Fruit fly (Drosophila melanogaster) whole organism, wandering third instar larva: ENCODE measurements around the gene Rift.

ENCODE experiments used
- Abd-B ChIP-seq: fragments of >200 bp; optimal IDR thresholded peaks from 2 replicates; lab custom pipeline; 2017; ENCODE audit warnings: missing biosample characterization, missing genetic modification characterization
- CG32264 ChIP-seq: fragments of 200-800 bp; sonication (Bioruptor generic); optimal IDR thresholded peaks from 2 replicates; lab custom pipeline; 2016; ENCODE audit warnings: missing biosample characterization, missing genetic modification characterization
- CG9705 ChIP-seq: fragments of 200-800 bp; sonication (Bioruptor generic); optimal IDR thresholded peaks from 2 replicates; lab custom pipeline; 2018; ENCODE audit warnings: missing biosample characterization, mild to moderate bottlenecking, missing genetic modification characterization
- CrebA ChIP-seq: fragments of 200-800 bp; sonication (Bioruptor generic); optimal IDR thresholded peaks from 2 replicates; lab custom pipeline; 2016; ENCODE audit warnings: missing biosample characterization, mild to moderate bottlenecking, missing genetic modification characterization, borderline replicate concordance
- Dfd ChIP-seq: fragments of >200 bp; optimal IDR thresholded peaks from 2 replicates; lab custom pipeline; 2017; ENCODE audit warnings: missing biosample characterization, missing genetic modification characterization
- Dif ChIP-seq: fragments of 200-275, 200-300 bp; sonication (Bioruptor generic); optimal IDR thresholded peaks from 2 replicates; lab custom pipeline; 2018; ENCODE audit warnings: missing biosample characterization, missing genetic modification characterization; ENCODE audit not compliant: partially characterized antibody
- GATAd ChIP-seq: sonication (Bioruptor generic); optimal IDR thresholded peaks from 2 replicates; lab custom pipeline; 2016; ENCODE audit warnings: missing biosample characterization, missing genetic modification characterization
- HLH106 ChIP-seq: fragments of 200-800 bp; optimal IDR thresholded peaks from 3 replicates; lab custom pipeline; 2019; ENCODE audit warnings: missing biosample characterization, mild to moderate bottlenecking, missing genetic modification characterization, moderate library complexity
- Hr78 ChIP-seq: fragments of >200 bp; optimal IDR thresholded peaks from 2 replicates; lab custom pipeline; 2017; ENCODE audit warnings: missing biosample characterization, missing genetic modification characterization
- Hr83 ChIP-seq: fragments of 200-300 bp; sonication (Bioruptor generic); optimal IDR thresholded peaks from 2 replicates; lab custom pipeline; 2016; ENCODE audit warnings: missing biosample characterization, mild to moderate bottlenecking, missing genetic modification characterization, moderate library complexity; ENCODE audit not compliant: poor library complexity, severe bottlenecking
- Jra ChIP-seq: sonication (Bioruptor generic); optimal IDR thresholded peaks from 2 replicates; lab custom pipeline; 2016; ENCODE audit warnings: missing biosample characterization, missing genetic modification characterization
- Mio ChIP-seq: sonication (Bioruptor generic); optimal IDR thresholded peaks from 2 replicates; lab custom pipeline; 2016; ENCODE audit warnings: missing biosample characterization, missing genetic modification characterization
- Myc ChIP-seq: fragments of >200 bp; optimal IDR thresholded peaks from 2 replicates; lab custom pipeline; 2017
- N ChIP-seq: fragments of >200 bp; optimal IDR thresholded peaks from 2 replicates; lab custom pipeline; 2018; ENCODE audit warnings: missing biosample characterization, missing external identifiers, missing genetic modification characterization
- OdsH ChIP-seq: fragments of 200-800 bp; sonication (Bioruptor generic); optimal IDR thresholded peaks from 2 replicates; lab custom pipeline; 2016; ENCODE audit warnings: missing biosample characterization, mild to moderate bottlenecking, missing genetic modification characterization
- Rel ChIP-seq, 2 experiments: fragments of 200-800 bp; sonication (Bioruptor generic) in 1 of 2; optimal IDR thresholded peaks; 2 replicates in 1 of 2; 3 replicates in 1 of 2; lab custom pipeline; 2016 to 2019; ENCODE audit warnings: mild to moderate bottlenecking in 2 of 2, missing biosample characterization in 2 of 2, missing genetic modification characterization in 2 of 2, moderate library complexity in 1 of 2
- Sp1 ChIP-seq: fragments of 200-800 bp; sonication (Bioruptor generic); optimal IDR thresholded peaks from 3 replicates; lab custom pipeline; 2019; ENCODE audit warnings: missing biosample characterization, mild to moderate bottlenecking, missing genetic modification characterization, moderate library complexity
- Vsx2 ChIP-seq: fragments of 200-300, 225-300 bp; sonication (Bioruptor generic); optimal IDR thresholded peaks from 2 replicates; lab custom pipeline; 2018; ENCODE audit warnings: missing biosample characterization, missing genetic modification characterization; ENCODE audit not compliant: partially characterized antibody
- br ChIP-seq: fragments of 200-800 bp; sonication (Bioruptor generic); optimal IDR thresholded peaks from 2 replicates; lab custom pipeline; 2016; ENCODE audit warnings: missing biosample characterization, missing genetic modification characterization
- dl ChIP-seq, 2 experiments: fragments of 175-275, 200-275 bp in 1 of 2; fragments of 200-275 bp in 1 of 2; sonication (Bioruptor generic); optimal IDR thresholded peaks; lab custom pipeline; 2018; ENCODE audit warnings: mild to moderate bottlenecking in 2 of 2, missing biosample characterization in 2 of 2, missing genetic modification characterization in 2 of 2, moderate library complexity in 2 of 2; ENCODE audit not compliant: partially characterized antibody in 2 of 2, insufficient read depth in 1 of 2
- dmrt93B ChIP-seq: fragments of 200-800 bp; sonication (Bioruptor generic); optimal IDR thresholded peaks from 2 replicates; lab custom pipeline; 2018; ENCODE audit warnings: missing biosample characterization, mild to moderate bottlenecking, missing genetic modification characterization
- dsf ChIP-seq: sonication (Bioruptor generic); optimal IDR thresholded peaks from 2 replicates; lab custom pipeline; 2016; ENCODE audit warnings: missing biosample characterization, missing genetic modification characterization, borderline replicate concordance
- ey ChIP-seq: fragments of 200-800 bp; sonication (Bioruptor generic); optimal IDR thresholded peaks from 2 replicates; lab custom pipeline; 2016; ENCODE audit warnings: missing biosample characterization, missing genetic modification characterization
- foxo ChIP-seq, 2 experiments: fragments of 200-800 bp; sonication (Bioruptor generic); optimal IDR thresholded peaks; 2 replicates in 1 of 2; 3 replicates in 1 of 2; lab custom pipeline; 2016 to 2017; ENCODE audit warnings: missing biosample characterization in 2 of 2, missing genetic modification characterization in 2 of 2
- fru ChIP-seq: fragments of 200-800 bp; sonication (Bioruptor generic); optimal IDR thresholded peaks from 3 replicates; lab custom pipeline; 2016; ENCODE audit warnings: missing biosample characterization, mild to moderate bottlenecking, missing genetic modification characterization
- h ChIP-seq: fragments of 200-800 bp; sonication (Bioruptor generic); optimal IDR thresholded peaks from 3 replicates; lab custom pipeline; 2016; ENCODE audit warnings: missing biosample characterization, mild to moderate bottlenecking, missing genetic modification characterization
- jim ChIP-seq: fragments of 175-275, 200-325 bp; sonication (Bioruptor generic); optimal IDR thresholded peaks from 2 replicates; lab custom pipeline; 2016; ENCODE audit warnings: missing biosample characterization, mild to moderate bottlenecking, missing genetic modification characterization
- lola ChIP-seq: fragments of >200 bp; optimal IDR thresholded peaks from 2 replicates; lab custom pipeline; 2017; ENCODE audit warnings: missing biosample characterization, missing genetic modification characterization
- pan ChIP-seq: fragments of >200 bp; optimal IDR thresholded peaks from 2 replicates; lab custom pipeline; 2017
- psq ChIP-seq: fragments of 200-800 bp; sonication (Bioruptor generic); optimal IDR thresholded peaks from 3 replicates; lab custom pipeline; 2017; ENCODE audit warnings: missing biosample characterization, mild to moderate bottlenecking, missing genetic modification characterization, moderate library complexity
- rgr ChIP-seq: fragments of 200-800 bp; sonication (Bioruptor generic); optimal IDR thresholded peaks from 3 replicates; lab custom pipeline; 2016; ENCODE audit warnings: missing biosample characterization, mild to moderate bottlenecking, missing genetic modification characterization
- sage ChIP-seq: fragments of 200-800 bp; sonication (Bioruptor generic); optimal IDR thresholded peaks from 2 replicates; lab custom pipeline; 2016; ENCODE audit warnings: missing biosample characterization, mild to moderate bottlenecking, missing genetic modification characterization
- sv ChIP-seq: fragments of 200-800 bp; sonication (Bioruptor generic); optimal IDR thresholded peaks from 3 replicates; lab custom pipeline; 2016; ENCODE audit warnings: missing biosample characterization, missing genetic modification characterization
- tai ChIP-seq: sonication (Bioruptor generic); optimal IDR thresholded peaks from 2 replicates; lab custom pipeline; 2016; ENCODE audit warnings: missing biosample characterization, missing genetic modification characterization
- usp ChIP-seq: fragments of >200 bp; optimal IDR thresholded peaks from 2 replicates; lab custom pipeline; 2017; ENCODE audit warnings: missing biosample characterization, missing genetic modification characterization
- woc ChIP-seq: sonication (Bioruptor generic); optimal IDR thresholded peaks from 2 replicates; lab custom pipeline; 2016; ENCODE audit warnings: missing biosample characterization, mild to moderate bottlenecking, missing genetic modification characterization

Gene Rift

DNA sequence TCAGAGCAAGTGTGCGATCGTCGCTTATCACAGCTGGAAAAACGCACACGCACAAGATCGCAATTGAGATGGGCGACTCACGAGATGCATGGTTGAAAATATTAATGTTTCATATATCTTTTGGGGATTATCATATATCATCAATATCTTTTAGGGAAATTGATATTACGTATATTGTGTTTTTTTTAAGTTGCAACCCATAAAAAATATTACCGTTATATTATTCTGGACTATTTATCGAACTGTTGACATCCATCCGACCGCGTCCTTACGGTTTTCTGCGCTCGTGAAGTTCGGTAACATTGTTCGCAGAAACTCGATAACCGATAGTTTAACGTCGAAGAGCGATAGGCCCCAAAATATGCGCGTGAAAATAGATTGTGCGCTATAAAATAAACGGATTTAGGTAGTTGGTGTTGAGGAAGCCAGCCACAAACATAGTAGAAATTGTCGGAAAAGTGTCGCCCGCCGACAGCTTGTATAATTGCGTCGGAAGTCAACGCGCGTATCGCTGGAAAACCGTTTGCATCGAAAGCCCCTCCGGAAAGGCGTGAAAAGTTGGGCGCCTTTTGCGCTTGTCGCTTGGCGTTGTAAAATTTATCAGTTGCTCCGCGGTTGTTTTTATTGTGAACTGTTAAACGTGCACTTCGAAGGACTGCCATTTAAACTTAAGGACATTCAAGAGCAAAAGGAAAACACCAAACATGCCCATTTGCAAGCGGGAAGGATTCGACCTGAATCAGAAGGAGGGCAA lies 16.1 kb downstream of the Rift start, which contains the start of the genes Mccc1 and Acf:
Gene Mccc1 (minus strand): TSS at position 244 of the 754 bp plus-strand sequence.
Gene Acf (plus strand): TSS at position 318 of the 754 bp plus-strand sequence.
- TF ChIP-seq dsf (GFP tag; lab: Kevin White, UChicago) (peak; percentile 23), GATAd (GFP tag; lab: Kevin White, UChicago) (peak; percentile 38), CG32264 (GFP tag; lab: Kevin White, UChicago) (peak; percentile 10), Hr83 (GFP tag; lab: Kevin White, UChicago) (peak; percentile 44), Dif (GFP tag; lab: Kevin White, UChicago) (no peak), psq (GFP tag; lab: Kevin White, UChicago) (peak; percentile 17), Mio (GFP tag; lab: Kevin White, UChicago) (no peak), fru (no peak), sv (peak; percentile 36), h (GFP tag; lab: Kevin White, UChicago) (no peak), Abd-B (GFP tag; lab: Kevin White, UChicago) (no peak), Vsx2 (GFP tag; lab: Kevin White, UChicago) (no peak)

DNA sequence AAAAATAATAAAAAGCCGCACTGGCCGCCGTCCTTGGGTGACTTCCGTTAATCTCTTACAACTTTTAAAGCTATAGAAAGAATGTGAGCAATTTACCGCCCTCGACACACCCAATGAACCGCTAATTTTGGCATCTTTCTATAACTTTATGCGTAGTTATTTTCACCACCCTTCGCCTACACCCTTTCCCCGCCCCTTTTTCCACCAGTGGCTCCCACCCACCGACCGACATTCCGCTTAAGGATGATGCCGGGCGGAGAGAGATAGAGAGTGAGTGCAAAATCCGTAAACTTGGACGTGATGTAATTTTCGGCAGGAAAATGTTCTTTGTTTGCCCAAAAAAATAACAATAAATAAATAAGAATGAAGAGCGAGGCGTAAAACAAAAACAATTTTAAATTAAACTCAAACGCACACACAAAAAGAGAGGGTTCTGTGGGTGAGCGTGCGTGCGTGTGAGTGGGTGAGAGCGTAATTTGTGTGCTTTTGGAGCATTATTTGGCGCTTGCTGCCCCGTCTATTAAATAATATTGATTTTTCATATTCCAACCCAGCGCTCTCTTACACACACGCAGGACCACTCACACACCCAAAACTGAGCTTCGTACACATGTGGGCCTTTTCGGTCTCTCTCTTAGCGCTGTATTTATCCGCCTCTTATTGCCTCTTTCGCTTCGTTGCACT lies 32.4 kb downstream of the Rift start:
- TF ChIP-seq jim (GFP tag; lab: Kevin White, UChicago), result no peak
- no peak for TF ChIP-seq N (GFP tag; lab: Kevin White, UChicago)
- peak; percentile 17 for TF ChIP-seq psq (GFP tag; lab: Kevin White, UChicago)
- TF ChIP-seq sv, result no peak
- peak; percentile 20 for TF ChIP-seq Rel (GFP tag; optimal IDR thresholded peaks at IDR 0.05; lab: Kevin White, UChicago)
- TF ChIP-seq Rel (tag; optimal IDR thresholded peaks at IDR 0.05; lab: Kevin White, UChicago), result no peak
- TF ChIP-seq OdsH (GFP tag; lab: Kevin White, UChicago), result peak; percentile 9
- no peak for TF ChIP-seq lola (GFP tag; lab: Kevin White, UChicago)
- no peak for TF ChIP-seq Hr78
- no peak for TF ChIP-seq br
- TF ChIP-seq Dif (GFP tag; lab: Kevin White, UChicago), result peak; percentile 66
- no peak for TF ChIP-seq Jra (GFP tag; lab: Kevin White, UChicago)
- TF ChIP-seq CG9705 (GFP tag; lab: Kevin White, UChicago), result no peak
- no peak for TF ChIP-seq CG32264 (GFP tag; lab: Kevin White, UChicago)
- TF ChIP-seq, all 38 proteins: peak for 4

DNA sequence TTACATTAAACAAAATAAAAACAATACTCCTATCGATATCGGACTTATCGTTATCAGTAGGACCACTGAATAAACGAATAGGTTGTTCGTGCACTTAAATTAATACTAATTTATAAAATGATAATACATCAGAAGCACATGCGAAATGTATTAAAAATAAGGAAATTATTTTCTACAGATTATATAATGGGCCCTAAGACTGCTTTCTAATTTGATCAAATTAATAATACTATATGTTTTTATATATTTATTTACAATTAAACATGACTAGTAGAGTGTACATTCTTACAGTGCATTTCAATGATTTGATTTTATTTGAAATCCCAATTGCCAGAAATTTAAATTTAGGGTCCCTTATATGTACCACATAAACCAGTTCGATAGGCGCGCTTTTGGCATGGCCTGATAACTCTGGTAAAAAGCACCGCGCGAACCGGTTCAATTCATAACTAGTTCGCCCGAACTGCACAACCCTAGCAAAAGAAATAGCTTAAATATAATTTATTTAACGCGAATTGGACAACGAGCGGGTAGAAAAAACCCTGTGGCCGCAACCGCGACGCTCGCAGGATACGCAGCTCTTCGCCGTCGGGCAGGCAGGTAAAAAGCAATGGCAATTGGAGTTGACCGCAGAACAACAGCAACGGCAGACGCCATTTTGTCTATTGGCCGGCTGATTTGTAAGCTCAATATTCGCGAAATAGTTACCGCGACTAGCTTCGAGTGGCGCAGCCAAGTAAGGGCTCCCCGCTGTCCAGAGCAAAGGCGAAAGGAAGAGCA lies 33.2 kb downstream of the Rift start, which contains the start of the genes CG2126 and faf:
Gene CG2126 (minus strand): TSS at position 70 of the 780 bp plus-strand sequence.
Gene faf (plus strand): TSS at position 438 of the 780 bp plus-strand sequence.
- TF ChIP-seq lola (GFP tag; lab: Kevin White, UChicago) (no peak), dmrt93B (no peak), dl (GFP tag; optimal IDR thresholded peaks at IDR 0.05; lab: Kevin White, UChicago; ENCODE audit: insufficient read depth in 1 of 2, partially characterized antibody in 2 of 2) (no peak), Jra (GFP tag; lab: Kevin White, UChicago) (no peak), HLH106 (tag; lab: Kevin White, UChicago) (peak; percentile 83), Vsx2 (GFP tag; lab: Kevin White, UChicago) (no peak), ey (GFP tag; lab: Kevin White, UChicago) (peak; percentile 57), CrebA (no peak), sv (peak; percentile 50), CG32264 (GFP tag; lab: Kevin White, UChicago) (no peak), Dif (GFP tag; lab: Kevin White, UChicago) (no peak), Dfd (GFP tag; lab: Kevin White, UChicago) (no peak), pan (no peak), usp (GFP tag; lab: Kevin White, UChicago) (no peak), woc (GFP tag; lab: Kevin White, UChicago) (no peak), Hr83 (GFP tag; lab: Kevin White, UChicago) (peak; percentile 73), br (no peak), N (GFP tag; lab: Kevin White, UChicago) (no peak), h (GFP tag; lab: Kevin White, UChicago) (peak; percentile 67), sage (peak; percentile 44), Sp1 (GFP tag; lab: Kevin White, UChicago) (peak; percentile 78), GATAd (GFP tag; lab: Kevin White, UChicago) (peak; percentile 34), Rel (GFP tag; optimal IDR thresholded peaks at IDR 0.05; lab: Kevin White, UChicago) (no peak), Rel (tag; optimal IDR thresholded peaks at IDR 0.05; lab: Kevin White, UChicago) (peak; percentile 33), foxo (GFP tag; optimal IDR thresholded peaks at IDR 0.05; lab: Kevin White, UChicago) (peak in 1 of 2 experiments; percentile 81), rgr (GFP tag; lab: Kevin White, UChicago) (peak; percentile 60), jim (GFP tag; lab: Kevin White, UChicago) (no peak), dsf (GFP tag; lab: Kevin White, UChicago) (no peak), tai (GFP tag; lab: Kevin White, UChicago) (no peak), psq (GFP tag; lab: Kevin White, UChicago) (peak; percentile 73), fru (peak; percentile 66), OdsH (GFP tag; lab: Kevin White, UChicago) (peak; percentile 58), Abd-B (GFP tag; lab: Kevin White, UChicago) (no peak), Mio (GFP tag; lab: Kevin White, UChicago) (no peak), Myc (no peak), CG9705 (GFP tag; lab: Kevin White, UChicago) (peak; percentile 69)
